Worm (Caenorhabditis elegans): Measurements from ENCODE around the gene arrd-26.
A peak's percentile ranks its signal among the peaks of the same experiment; 100 is the strongest.

arrd-26 gene

ce11 chrIV:2117268-2117667, 51.3 kb downstream of the arrd-26 start:
- TF ChIP-seq dsc-1 (tag; optimal IDR thresholded peaks at IDR 0.05) (peak; percentile 90), aly-2 (tag; optimal IDR thresholded peaks at IDR 0.05) (no peak)
